Worm (Caenorhabditis elegans): ENCODE results near the gene R09D1.13.

The R09D1.13 gene

DNA sequence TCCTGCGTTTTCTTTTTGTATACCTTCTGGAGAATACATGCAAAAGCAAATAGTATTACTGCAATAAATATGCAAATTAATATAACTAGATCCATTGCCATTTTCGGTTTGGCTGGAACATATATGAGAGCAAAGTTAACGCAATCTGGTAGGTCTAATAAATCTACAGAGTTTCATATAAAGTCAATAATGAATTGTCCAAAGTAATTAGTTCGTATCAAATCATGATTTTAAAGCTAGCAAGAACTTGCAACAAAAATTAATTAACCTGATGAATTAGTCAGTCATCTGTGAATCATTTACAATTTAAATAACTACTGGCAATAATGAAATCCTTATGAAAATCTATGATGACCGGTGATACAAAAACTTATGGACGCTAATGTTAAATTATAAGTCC lies at the start of gene R09D1.13:
TSS of gene R09D1.13 (minus strand) at position 101 of the 400 bp plus-strand sequence.
- TF ChIP-seq unc-98 (GFP tag; IDR thresholded peaks at IDR 0.05) (no peak), snu-23 (GFP tag; optimal IDR thresholded peaks at IDR 0.05) (no peak), nhr-90 (tag; optimal IDR thresholded peaks at IDR 0.05; ENCODE audit: poor library complexity) (no peak), elt-3 (tag; optimal IDR thresholded peaks at IDR 0.05) (no peak), mab-9 (GFP tag; IDR thresholded peaks at IDR 0.05) (no peak), ets-5 (GFP tag; IDR thresholded peaks at IDR 0.05) (no peak), ceh-88 (GFP tag; IDR thresholded peaks at IDR 0.05) (no peak), hpl-2 (GFP tag; optimal IDR thresholded peaks at IDR 0.05) (no peak), nhr-237 (tag; optimal IDR thresholded peaks at IDR 0.05) (no peak), sptf-1 (tag; optimal IDR thresholded peaks at IDR 0.05) (no peak), vab-15 (tag; optimal IDR thresholded peaks at IDR 0.05) (no peak), aly-2 (tag; optimal IDR thresholded peaks at IDR 0.05) (no peak), ceh-63 (GFP tag; optimal IDR thresholded peaks at IDR 0.05) (no peak), nhr-85 (tag) (no peak), isw-1 (GFP tag; IDR thresholded peaks at IDR 0.05) (no peak), rnt-1 (tag; optimal IDR thresholded peaks at IDR 0.05) (no peak)

DNA sequence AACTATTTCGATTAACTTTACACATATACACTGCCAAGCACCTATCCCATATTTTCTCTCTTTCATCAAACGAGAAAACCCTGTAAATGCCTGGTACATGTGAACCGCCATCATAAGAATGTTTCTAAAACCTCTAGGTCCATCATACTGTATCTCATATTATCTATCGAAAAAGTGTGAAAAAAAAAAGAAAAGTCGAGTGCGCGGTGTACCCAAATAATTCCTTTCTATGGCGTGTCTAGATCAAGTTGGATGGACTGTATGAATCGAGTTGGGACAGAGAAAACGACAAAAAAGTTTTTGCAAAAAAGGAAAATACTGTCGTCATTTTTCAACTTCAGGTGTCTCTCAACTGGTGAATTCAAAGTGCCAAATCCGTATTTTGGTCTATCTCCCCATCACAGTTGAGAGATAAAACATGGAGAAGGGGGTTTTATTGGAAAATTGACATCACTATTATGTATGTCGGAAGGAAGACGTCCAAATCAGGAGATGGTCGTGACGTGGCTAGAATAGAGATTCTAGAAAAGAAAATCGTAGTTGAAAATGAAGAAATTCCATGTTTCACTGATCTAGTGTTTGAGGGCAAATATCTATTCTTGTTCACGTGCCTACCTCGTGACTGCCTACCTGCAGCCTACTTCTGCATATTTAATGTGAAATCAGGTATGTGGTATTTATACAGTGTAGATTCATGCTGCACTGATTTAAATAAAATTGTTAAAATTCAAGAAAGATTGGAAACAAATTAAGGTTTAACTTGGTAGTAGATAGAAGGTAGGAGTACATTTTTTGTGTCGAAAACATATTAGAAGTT lies 48.2 kb upstream of the R09D1.13 start:
- TF ChIP-seq sox-4 (tag; optimal IDR thresholded peaks at IDR 0.05) (no peak), nhr-28 (tag; optimal IDR thresholded peaks at IDR 0.05) (no peak), nhr-20 (tag; optimal IDR thresholded peaks at IDR 0.05) (peak; percentile 64), unc-30 (tag; optimal IDR thresholded peaks at IDR 0.05) (no peak), nhr-84 (tag; optimal IDR thresholded peaks at IDR 0.05) (no peak), nhr-71 (tag; optimal IDR thresholded peaks at IDR 0.05) (peak; percentile 77), sup-37 (GFP tag; optimal IDR thresholded peaks at IDR 0.05) (no peak), lin-15B (tag; optimal IDR thresholded peaks at IDR 0.05) (no peak), ceh-82 (tag; optimal IDR thresholded peaks at IDR 0.05) (no peak), unc-86 (tag; optimal IDR thresholded peaks at IDR 0.05) (no peak), ceh-8 (GFP tag; optimal IDR thresholded peaks at IDR 0.05) (no peak), nhr-19 (GFP tag; conservative IDR thresholded peaks at IDR 0.05) (peak; percentile 34; the same call in 1 of the 2 replicates), hlh-4 (tag; optimal IDR thresholded peaks at IDR 0.05) (no peak), snu-23 (GFP tag; optimal IDR thresholded peaks at IDR 0.05) (peak; percentile 63), jun-1 (tag; optimal IDR thresholded peaks at IDR 0.05) (no peak), ceh-88 (GFP tag; IDR thresholded peaks at IDR 0.05) (no peak), lsy-2 (tag; optimal IDR thresholded peaks at IDR 0.05) (peak in 1 of 2 experiments; percentile 58), C34B4.2 (tag; optimal IDR thresholded peaks at IDR 0.05) (no peak), snpc-4 (tag; optimal IDR thresholded peaks at IDR 0.05) (no peak), lin-14 (GFP tag; optimal IDR thresholded peaks at IDR 0.05) (peak; percentile 58), efl-1 (optimal IDR thresholded peaks at IDR 0.05) (no peak), efl-1 (GFP tag; optimal IDR thresholded peaks at IDR 0.05 in 1 of 2) (no peak), unc-130 (tag; optimal IDR thresholded peaks at IDR 0.05) (no peak), ceh-90 (tag; optimal IDR thresholded peaks at IDR 0.05) (no peak), C04F5.9 (tag; optimal IDR thresholded peaks at IDR 0.05) (no peak), nhr-90 (tag; optimal IDR thresholded peaks at IDR 0.05; ENCODE audit: poor library complexity) (peak; percentile 54), unc-98 (GFP tag; IDR thresholded peaks at IDR 0.05) (no peak), ztf-4 (tag; optimal IDR thresholded peaks at IDR 0.05) (no peak), lin-35 (GFP tag; optimal IDR thresholded peaks at IDR 0.05) (peak in 1 of 2 experiments; percentile 7), irx-1 (tag; optimal IDR thresholded peaks at IDR 0.05) (no peak), hpl-2 (GFP tag; optimal IDR thresholded peaks at IDR 0.05) (no peak), elt-2 (tag; optimal IDR thresholded peaks at IDR 0.05) (no peak), zag-1 (tag; optimal IDR thresholded peaks at IDR 0.05) (no peak), ets-5 (GFP tag; IDR thresholded peaks at IDR 0.05) (no peak), lir-3 (tag; optimal IDR thresholded peaks at IDR 0.05; ENCODE audit: poor library complexity) (no peak), nhr-12 (tag; optimal IDR thresholded peaks at IDR 0.05) (no peak), zip-4 (GFP tag; optimal IDR thresholded peaks at IDR 0.05) (no peak), blmp-1 (tag; optimal IDR thresholded peaks at IDR 0.05) (peak; percentile 38), lin-39 (tag; optimal IDR thresholded peaks at IDR 0.05) (no peak), dsc-1 (tag; optimal IDR thresholded peaks at IDR 0.05) (no peak), nhr-11 (tag; optimal IDR thresholded peaks at IDR 0.05) (no peak)

Data from whole organism, L1 larva.